Fruit fly (Drosophila melanogaster) whole organism, embryonic: ENCODE measurements around the gene SLC5A11.

ENCODE experiments used
- Atf6 ChIP-seq: fragments of 200-800 bp; sonication (Bioruptor generic); IDR thresholded peaks from 2 replicates; pipeline ENCODE4 v1.3.6; 2022; ENCODE audit warnings: missing biosample characterization, missing genetic modification characterization
- CG10209 ChIP-seq: fragments of 200-800 bp; sonication (Bioruptor generic); optimal IDR thresholded peaks from 3 replicates; lab custom pipeline; 2017; ENCODE audit warnings: missing biosample characterization, mild to moderate bottlenecking, missing genetic modification characterization, missing genetic modification reagents
- CG1024 ChIP-seq: fragments of 200-800 bp; sonication (Bioruptor generic); IDR thresholded peaks from 2 replicates; pipeline ENCODE4 v1.3.6; 2022; ENCODE audit warnings: missing biosample characterization, missing genetic modification characterization
- CG11504 ChIP-seq: fragments of 200-800 bp; sonication (Bioruptor generic); optimal IDR thresholded peaks from 3 replicates; lab custom pipeline; 2019; ENCODE audit warnings: missing biosample characterization, mild to moderate bottlenecking, missing genetic modification characterization, moderate library complexity
- CG11696 ChIP-seq: fragments of 200-800 bp; sonication (Bioruptor generic); IDR thresholded peaks from 2 replicates; pipeline ENCODE4 v1.3.6; 2022; ENCODE audit warnings: missing biosample characterization, missing genetic modification characterization
- CG1233 ChIP-seq: fragments of 200-800 bp; sonication (Bioruptor generic); optimal IDR thresholded peaks from 4 replicates; lab custom pipeline; 2018; ENCODE audit warnings: missing biosample characterization, mild to moderate bottlenecking, missing genetic modification characterization
- CG12391 ChIP-seq: fragments of 200-800 bp; sonication (Bioruptor generic); optimal IDR thresholded peaks from 3 replicates; lab custom pipeline; 2018; ENCODE audit warnings: missing biosample characterization, mild to moderate bottlenecking, missing genetic modification characterization, moderate library complexity
- CG15073 ChIP-seq: fragments of 200-800 bp; sonication (Bioruptor generic); optimal IDR thresholded peaks from 2 replicates; lab custom pipeline; 2016; ENCODE audit warnings: missing biosample characterization, missing genetic modification characterization
- CG1603 ChIP-seq: fragments of 200-800 bp; sonication (Bioruptor generic); optimal IDR thresholded peaks from 2 replicates; lab custom pipeline; 2019; ENCODE audit warnings: missing biosample characterization, mild to moderate bottlenecking, missing genetic modification characterization, moderate library complexity
- CG16813 ChIP-seq: fragments of 200-800 bp; sonication (Bioruptor generic); IDR thresholded peaks from 3 replicates; pipeline ENCODE4 v1.3.6; 2022; ENCODE audit warnings: missing biosample characterization, missing genetic modification characterization; ENCODE audit not compliant: partially characterized antibody
- CG17328 ChIP-seq: fragments of 200-800 bp; sonication (Bioruptor generic); IDR thresholded peaks from 2 replicates; pipeline ENCODE4 v1.3.6; 2022; ENCODE audit warnings: missing biosample characterization, missing genetic modification characterization
- CG17359 ChIP-seq: fragments of 200-800 bp; sonication (Bioruptor generic); optimal IDR thresholded peaks from 3 replicates; lab custom pipeline; 2018; ENCODE audit warnings: missing biosample characterization, mild to moderate bottlenecking, missing genetic modification characterization, moderate library complexity
- CG17612 ChIP-seq: fragments of 200-800 bp; sonication (Bioruptor generic); IDR thresholded peaks from 2 replicates; pipeline ENCODE4 v1.3.6; 2022; ENCODE audit warnings: missing biosample characterization, missing genetic modification characterization
- CG17912 ChIP-seq: fragments of 200-800 bp; sonication (Bioruptor generic); optimal IDR thresholded peaks from 2 replicates; lab custom pipeline; 2018; ENCODE audit warnings: missing biosample characterization, mild to moderate bottlenecking, missing genetic modification characterization
- CG18011 ChIP-seq: fragments of 200-800 bp; sonication (Bioruptor generic); optimal IDR thresholded peaks from 2 replicates; lab custom pipeline; 2017; ENCODE audit warnings: missing biosample characterization, missing genetic modification characterization, mild to moderate bottlenecking, moderate library complexity, missing genotype
- CG1832 ChIP-seq: fragments of 200-800 bp; sonication (Bioruptor generic); optimal IDR thresholded peaks from 2 replicates; lab custom pipeline; 2017; ENCODE audit warnings: missing biosample characterization, mild to moderate bottlenecking, missing genetic modification characterization, inconsistent platforms
- CG18599 ChIP-seq: fragments of 200-800 bp; sonication (Bioruptor generic); optimal IDR thresholded peaks from 3 replicates; lab custom pipeline; 2017; ENCODE audit warnings: missing biosample characterization, missing genetic modification characterization, mild to moderate bottlenecking, moderate library complexity, missing genetic modification reagents
- CG2120 ChIP-seq: fragments of 200-800 bp; sonication (Bioruptor generic); optimal IDR thresholded peaks from 3 replicates; lab custom pipeline; 2016; ENCODE audit warnings: missing biosample characterization, missing genetic modification characterization
- CG2678 ChIP-seq: fragments of 200-800 bp; sonication (Bioruptor generic); optimal IDR thresholded peaks from 3 replicates; lab custom pipeline; 2019; ENCODE audit warnings: missing biosample characterization, mild to moderate bottlenecking, missing genetic modification characterization, moderate library complexity
- CG2712 ChIP-seq: fragments of 200-800 bp; optimal IDR thresholded peaks from 3 replicates; lab custom pipeline; 2019; ENCODE audit warnings: missing biosample characterization, mild to moderate bottlenecking, missing genetic modification characterization, moderate library complexity
- CG31365 ChIP-seq: fragments of 200-800 bp; sonication (Bioruptor generic); optimal IDR thresholded peaks from 2 replicates; lab custom pipeline; 2018; ENCODE audit warnings: missing biosample characterization, mild to moderate bottlenecking, missing genetic modification characterization
- CG31388 ChIP-seq: fragments of 200-800 bp; sonication (Bioruptor generic); optimal IDR thresholded peaks from 2 replicates; lab custom pipeline; 2016; ENCODE audit warnings: missing biosample characterization, missing genetic modification characterization
- CG4424 ChIP-seq: fragments of 200-800 bp; sonication (Bioruptor generic); optimal IDR thresholded peaks from 3 replicates; lab custom pipeline; 2016; ENCODE audit warnings: missing biosample characterization, missing genetic modification characterization
- CG6689 ChIP-seq: fragments of 200-800 bp; sonication (Bioruptor generic); IDR thresholded peaks from 2 replicates; pipeline ENCODE4 v1.3.6; 2022; ENCODE audit warnings: missing biosample characterization, missing genetic modification characterization
- CG6765 ChIP-seq: fragments of 200-800 bp; sonication (Bioruptor generic); optimal IDR thresholded peaks from 3 replicates; lab custom pipeline; 2017; ENCODE audit warnings: missing biosample characterization, mild to moderate bottlenecking, missing genetic modification characterization
- CG8281 ChIP-seq: fragments of 200-800 bp; sonication (Bioruptor generic); optimal IDR thresholded peaks from 2 replicates; lab custom pipeline; 2018; ENCODE audit warnings: missing biosample characterization, mild to moderate bottlenecking, missing genetic modification characterization, moderate library complexity
- CG8388 ChIP-seq: fragments of 200-800 bp; sonication (Bioruptor generic); optimal IDR thresholded peaks from 2 replicates; lab custom pipeline; 2019; ENCODE audit warnings: missing biosample characterization, mild to moderate bottlenecking, missing genetic modification characterization, moderate library complexity
- Doc2 ChIP-seq: fragments of 200-800 bp; sonication (Bioruptor generic); IDR thresholded peaks from 2 replicates; pipeline ENCODE4 v1.3.6; 2022; ENCODE audit warnings: missing biosample characterization, missing genetic modification characterization
- E2f2 ChIP-seq: fragments of 200-800 bp; sonication (Bioruptor generic); IDR thresholded peaks from 2 replicates; pipeline ENCODE4 v1.3.6; 2022; ENCODE audit warnings: missing biosample characterization, missing genetic modification characterization
- Jarid2 ChIP-seq: fragments of 200-800 bp; sonication (Bioruptor generic); optimal IDR thresholded peaks from 3 replicates; lab custom pipeline; 2017; ENCODE audit warnings: mild to moderate bottlenecking, missing biosample characterization, missing genetic modification reagents, missing genetic modification characterization
- Med ChIP-seq: fragments of 200-800 bp; sonication (Bioruptor generic); peaks from one replicate; lab custom pipeline; 2016; ENCODE audit warnings: missing biosample characterization, missing genetic modification characterization, mild to moderate bottlenecking, inconsistent platforms, moderate library complexity
- NK7.1 ChIP-seq: fragments of 200-800 bp; sonication (Bioruptor generic); optimal IDR thresholded peaks from 3 replicates; lab custom pipeline; 2016; ENCODE audit warnings: missing biosample characterization, missing genetic modification characterization
- Ptx1 ChIP-seq: fragments of 200-800 bp; sonication (Bioruptor generic); IDR thresholded peaks from 2 replicates; pipeline ENCODE4 v1.3.6; 2022; ENCODE audit warnings: missing biosample characterization, missing genetic modification characterization
- Rfx ChIP-seq: fragments of 200-800 bp; sonication (Bioruptor generic); IDR thresholded peaks from 2 replicates; pipeline ENCODE4 v1.3.6; 2022; ENCODE audit warnings: missing biosample characterization, missing genetic modification characterization
- Sin3A ChIP-seq: fragments of >200 bp; optimal IDR thresholded peaks from 2 replicates; lab custom pipeline; 2018
- Sox100B ChIP-seq: fragments of 200-800 bp; sonication (Bioruptor generic); optimal IDR thresholded peaks from 3 replicates; lab custom pipeline; 2018; ENCODE audit warnings: missing biosample characterization, mild to moderate bottlenecking, missing genetic modification characterization
- Sox102F ChIP-seq: fragments of 200-800 bp; sonication (Bioruptor generic); optimal IDR thresholded peaks from 2 replicates; lab custom pipeline; 2018; ENCODE audit warnings: missing biosample characterization, mild to moderate bottlenecking, missing genetic modification characterization, moderate library complexity
- Xrp1 ChIP-seq: fragments of 200-800 bp; sonication (Bioruptor generic); IDR thresholded peaks from 2 replicates; pipeline ENCODE4 v1.3.6; 2022; ENCODE audit warnings: missing biosample characterization, missing genetic modification characterization
- crp ChIP-seq, 2 experiments: fragments of 200-800 bp; sonication (Bioruptor generic); optimal IDR thresholded peaks; 2 replicates in 1 of 2; 3 replicates in 1 of 2; lab custom pipeline; 2017; ENCODE audit warnings: missing biosample characterization in 2 of 2, missing genetic modification characterization in 2 of 2, mild to moderate bottlenecking in 1 of 2, moderate library complexity in 1 of 2
- dmrt99B ChIP-seq: fragments of 200-800 bp; sonication (Bioruptor generic); optimal IDR thresholded peaks from 2 replicates; lab custom pipeline; 2018; ENCODE audit warnings: missing biosample characterization, mild to moderate bottlenecking, missing genetic modification characterization, moderate library complexity
- dpn ChIP-seq, 2 experiments: fragments of 200-800 bp; sonication (Bioruptor generic); optimal IDR thresholded peaks; 3 replicates each; lab custom pipeline; 2016; ENCODE audit warnings: missing biosample characterization in 2 of 2, missing genetic modification characterization in 2 of 2
- fd96Cb ChIP-seq: fragments of 200-800 bp; sonication (Bioruptor generic); optimal IDR thresholded peaks from 2 replicates; lab custom pipeline; 2018; ENCODE audit warnings: missing biosample characterization, mild to moderate bottlenecking, missing genetic modification characterization, moderate library complexity
- org-1 ChIP-seq: fragments of 200-800 bp; sonication (Bioruptor generic); optimal IDR thresholded peaks from 2 replicates; lab custom pipeline; 2017; ENCODE audit warnings: missing biosample characterization, missing genetic modification characterization
- phol ChIP-seq: fragments of 200-800 bp; sonication (Bioruptor generic); optimal IDR thresholded peaks from 3 replicates; lab custom pipeline; 2018; ENCODE audit warnings: missing biosample characterization, mild to moderate bottlenecking, missing genetic modification characterization, moderate library complexity
- prd ChIP-seq, 3 experiments: fragments of >200 bp in 2 of 3; fragments of 200-800 bp in 1 of 3; sonication (Bioruptor generic) in 1 of 3; optimal IDR thresholded peaks in 2 of 3; IDR thresholded peaks in 1 of 3; 2 replicates in 2 of 3; 3 replicates in 1 of 3; pipeline versions ENCODE4 v1.3.6 to Lab custom; 2017 to 2022; ENCODE audit warnings: missing biosample characterization in 1 of 3, missing genetic modification characterization in 1 of 3
- ssp ChIP-seq: fragments of 200-800 bp; sonication (Bioruptor generic); IDR thresholded peaks from 2 replicates; pipeline ENCODE4 v1.3.6; 2022; ENCODE audit warnings: missing biosample characterization, missing genetic modification characterization
- unpg ChIP-seq: fragments of 200-800 bp; sonication (Bioruptor generic); optimal IDR thresholded peaks from 3 replicates; lab custom pipeline; 2018; ENCODE audit warnings: missing biosample characterization, mild to moderate bottlenecking, missing genetic modification characterization, moderate library complexity
- vnd ChIP-seq: fragments of 200-800 bp; sonication (Bioruptor generic); IDR thresholded peaks from 3 replicates; pipeline ENCODE4 v1.3.6; 2022; ENCODE audit warnings: missing biosample characterization, missing genetic modification characterization; ENCODE audit not compliant: partially characterized antibody

SLC5A11 gene

dm6 chr2L:8232389-8232788, 27.5 kb upstream of the SLC5A11 start (continued):
- no peak for TF ChIP-seq CG1233 (GFP tag; lab: Kevin White, UChicago)
- TF ChIP-seq CG11504 (tag; lab: Kevin White, UChicago) = peak; percentile 16
- peak; percentile 8 for TF ChIP-seq unpg (GFP tag; lab: Kevin White, UChicago)
- no peak for TF ChIP-seq CG16813 (GFP tag; lab: Robert Waterston, UW)
- peak; percentile 22 for TF ChIP-seq dmrt99B (tag; lab: Kevin White, UChicago)
- peak; percentile 66 for TF ChIP-seq Med (GFP tag; lab: Kevin White, UChicago)
- no peak for TF ChIP-seq org-1
- TF ChIP-seq CG8388 (GFP tag; lab: Kevin White, UChicago) = peak; percentile 4
- TF ChIP-seq Atf6 = 0 out of 2 replicates have a peak, but pooled peaks have one; percentile 15
- TF ChIP-seq crp (GFP tag; optimal IDR thresholded peaks at IDR 0.05; lab: Kevin White, UChicago) = no peak
- no peak for TF ChIP-seq CG10209 (GFP tag; lab: Kevin White, UChicago)
- no peak for TF ChIP-seq CG17612 (GFP tag; lab: Robert Waterston, UW)
- TF ChIP-seq CG18011 = no peak
- TF ChIP-seq CG2120 (GFP tag; lab: Kevin White, UChicago) = no peak
- TF ChIP-seq dpn (GFP tag; optimal IDR thresholded peaks at IDR 0.05; lab: Kevin White, UChicago) = peak in 1 of 2 experiments; percentile 30
- TF ChIP-seq CG1024 (GFP tag; lab: Robert Waterston, UW) = peak; percentile 19; the same call in 1 of the 2 replicates
- no peak for TF ChIP-seq CG31388
- no peak for TF ChIP-seq ssp
- TF ChIP-seq CG6765 (GFP tag; lab: Kevin White, UChicago) = no peak
- peak; percentile 32 for TF ChIP-seq CG1603 (tag; lab: Kevin White, UChicago)
- no peak for TF ChIP-seq prd (optimal IDR thresholded peaks at IDR 0.05; lab: Kevin White, UChicago)
- peak; percentile 52; the same call in 1 of the 3 replicates for TF ChIP-seq prd (GFP tag; IDR thresholded peaks at IDR 0.05; lab: Robert Waterston, UW)
- peak; percentile 27 for TF ChIP-seq Sox102F
- TF ChIP-seq Rfx (GFP tag; lab: Robert Waterston, UW) = peak; percentile 25; the same call in 1 of the 2 replicates
- TF ChIP-seq CG17359 (tag; lab: Kevin White, UChicago) = peak; percentile 4
- no peak for TF ChIP-seq CG4424 (GFP tag; lab: Kevin White, UChicago)
- TF ChIP-seq CG11696 (GFP tag; lab: Robert Waterston, UW) = no peak
- no peak for TF ChIP-seq E2f2 (GFP tag; lab: Robert Waterston, UW)
- no peak for TF ChIP-seq CG31365 (tag; lab: Kevin White, UChicago)
- TF ChIP-seq CG17328 (GFP tag; lab: Robert Waterston, UW) = 0 out of 2 replicates have a peak, but pooled peaks have one; percentile 10
- peak; percentile 28; the same call in 1 of the 2 replicates for TF ChIP-seq CG6689 (GFP tag; lab: Robert Waterston, UW)
- no peak for TF ChIP-seq CG17912
- peak; percentile 7 for TF ChIP-seq fd96Cb (tag; lab: Kevin White, UChicago)
- TF ChIP-seq Sin3A = no peak
- TF ChIP-seq Xrp1 (GFP tag; lab: Robert Waterston, UW) = 0 out of 2 replicates have a peak, but pooled peaks have one; percentile 33
- TF ChIP-seq Jarid2 (GFP tag; lab: Kevin White, UChicago) = no peak
- TF ChIP-seq CG2678 (tag; lab: Kevin White, UChicago) = peak; percentile 14
- TF ChIP-seq Doc2 (GFP tag; lab: Robert Waterston, UW) = no peak
- peak; percentile 8 for TF ChIP-seq CG2712 (tag; lab: Kevin White, UChicago)
- peak; percentile 8 for TF ChIP-seq CG12391
- TF ChIP-seq CG15073 = no peak
- no peak for TF ChIP-seq vnd
- no peak for TF ChIP-seq CG18599 (GFP tag; lab: Kevin White, UChicago)
- TF ChIP-seq CG1832 = no peak
- TF ChIP-seq NK7.1 (GFP tag; lab: Kevin White, UChicago) = no peak
- peak; percentile 29; the same call in 1 of the 2 replicates for TF ChIP-seq Ptx1
- no peak for TF ChIP-seq Sox100B
- peak; percentile 30 for TF ChIP-seq phol (tag; lab: Kevin White, UChicago)
- no peak for TF ChIP-seq CG8281 (tag; lab: Kevin White, UChicago)
